Worm (Caenorhabditis elegans) whole organism, L4 larva: ENCODE data around the gene npr-22.
A peak's percentile ranks its signal among the peaks of the same experiment; 100 is the strongest.

Experiments used
- D1046.2 ChIP-seq: fragments of 200-800 bp; sonication (Bioruptor generic); IDR thresholded peaks from 2 replicates; pipeline ENCODE4 v1.3.6; 2022; ENCODE audit warnings: missing genetic modification characterization, missing compliant biosample characterization
- F49E8.2 ChIP-seq: sonication (generic microtip); optimal IDR thresholded peaks from 2 replicates; lab custom pipeline; 2016; ENCODE audit warnings: missing compliant biosample characterization, mild to moderate bottlenecking, missing genetic modification characterization, borderline replicate concordance
- T26A8.4 ChIP-seq: fragments of 200-800 bp; sonication (Bioruptor generic); IDR thresholded peaks from 2 replicates; pipeline ENCODE4 v1.3.6; 2022; ENCODE audit warnings: missing genetic modification characterization, missing compliant biosample characterization
- ZK337.2 ChIP-seq: fragments of 200-800 bp; sonication (Bioruptor generic); IDR thresholded peaks from 2 replicates; pipeline ENCODE4 v1.3.6; 2022; ENCODE audit warnings: missing genetic modification reagents, missing genetic modification characterization, missing compliant biosample characterization
- aha-1 ChIP-seq: fragments of 150-350 bp; peaks from one replicate; lab custom pipeline; 2014; ENCODE audit warnings: missing biosample characterization, missing genetic modification characterization
- ceh-20 ChIP-seq: fragments of 200-800 bp; sonication (Bioruptor generic); IDR thresholded peaks from 2 replicates; pipeline ENCODE4 v1.3.6; 2022; ENCODE audit warnings: missing genetic modification reagents, missing genetic modification characterization, missing compliant biosample characterization
- ceh-28 ChIP-seq: fragments of 150-350 bp; optimal IDR thresholded peaks from 2 replicates; lab custom pipeline; 2014; ENCODE audit warnings: missing biosample characterization, missing genetic modification reagents, missing genetic modification characterization
- ceh-44 ChIP-seq: fragments of 200-800 bp; sonication (Bioruptor generic); IDR thresholded peaks from 2 replicates; pipeline ENCODE4 v1.3.6; 2022; ENCODE audit warnings: missing genetic modification reagents, missing genetic modification characterization, missing compliant biosample characterization
- ceh-82 ChIP-seq: sonication (generic microtip); optimal IDR thresholded peaks from 2 replicates; lab custom pipeline; 2017; ENCODE audit warnings: missing biosample characterization, missing genetic modification characterization
- cey-2 ChIP-seq: sonication (generic microtip); optimal IDR thresholded peaks from 3 replicates; lab custom pipeline; 2017; ENCODE audit warnings: missing genetic modification characterization, mild to moderate bottlenecking, missing compliant biosample characterization, antibody characterized with exemption, borderline replicate concordance; ENCODE audit not compliant: insufficient read depth
- ctbp-1 ChIP-seq: fragments of 200-800 bp; sonication (Bioruptor generic); IDR thresholded peaks from 2 replicates; pipeline ENCODE4 v1.3.6; 2022; ENCODE audit warnings: missing genetic modification reagents, missing genetic modification characterization, missing compliant biosample characterization
- daf-12 ChIP-seq: fragments of 150-350 bp; optimal IDR thresholded peaks from 2 replicates; lab custom pipeline; 2014; ENCODE audit warnings: missing biosample characterization, missing genetic modification reagents, missing genetic modification characterization
- daf-16 ChIP-seq, 3 experiments: sonication (generic microtip); optimal IDR thresholded peaks; 2 replicates each; lab custom pipeline; 2016 to 2017; ENCODE audit warnings: missing genetic modification characterization in 3 of 3, missing genetic modification reagents in 3 of 3, mild to moderate bottlenecking in 2 of 3, missing compliant biosample characterization in 2 of 3, missing biosample characterization in 1 of 3, moderate library complexity in 1 of 3
- dmd-8 ChIP-seq: fragments of 200-800 bp; sonication (Bioruptor generic); IDR thresholded peaks from 2 replicates; pipeline ENCODE4 v1.3.6; 2022; ENCODE audit warnings: missing genetic modification characterization, missing compliant biosample characterization
- dpl-1 ChIP-seq: fragments of 150-350 bp; optimal IDR thresholded peaks from 2 replicates; lab custom pipeline; 2014; ENCODE audit warnings: missing biosample characterization, missing genetic modification reagents, missing genetic modification characterization
- gei-8 ChIP-seq: fragments of 200-800 bp; sonication (Bioruptor generic); optimal IDR thresholded peaks from 2 replicates; lab custom pipeline; 2018; ENCODE audit warnings: mild to moderate bottlenecking, missing genetic modification characterization, missing compliant biosample characterization
- hif-1 ChIP-seq, 2 experiments: sonication (generic microtip); optimal IDR thresholded peaks; 2 replicates each; lab custom pipeline; 2016 to 2017; ENCODE audit warnings: missing compliant biosample characterization in 2 of 2, missing genetic modification characterization in 2 of 2, missing genetic modification reagents in 2 of 2, missing genotype in 2 of 2, mild to moderate bottlenecking in 1 of 2
- hlh-11 ChIP-seq: fragments of 200-800 bp; sonication (Bioruptor generic); optimal IDR thresholded peaks from 2 replicates; lab custom pipeline; 2018; ENCODE audit warnings: mild to moderate bottlenecking, missing genetic modification characterization, missing compliant biosample characterization
- hlh-30 ChIP-seq: sonication (generic microtip); optimal IDR thresholded peaks from 2 replicates; lab custom pipeline; 2017; ENCODE audit warnings: antibody characterized with exemption, mild to moderate bottlenecking, missing genetic modification characterization, missing compliant biosample characterization; ENCODE audit not compliant: insufficient read depth
- lim-7 ChIP-seq: fragments of 200-800 bp; sonication (Bioruptor generic); IDR thresholded peaks from 2 replicates; pipeline ENCODE4 v1.3.6; 2022; ENCODE audit warnings: missing genetic modification characterization, missing compliant biosample characterization
- lin-1 ChIP-seq: fragments of 200-800 bp; sonication (Bioruptor generic); IDR thresholded peaks from 2 replicates; pipeline ENCODE4 v1.3.6; 2022; ENCODE audit warnings: missing genetic modification reagents, missing genetic modification characterization, missing compliant biosample characterization
- lin-29 ChIP-seq: fragments of 200-800 bp; sonication (Bioruptor generic); IDR thresholded peaks from 2 replicates; pipeline ENCODE4 v1.3.6; 2022; ENCODE audit warnings: missing genetic modification reagents, missing genetic modification characterization, missing compliant biosample characterization
- lin-38 ChIP-seq: fragments of 200-800 bp; sonication (Bioruptor generic); IDR thresholded peaks from 2 replicates; pipeline ENCODE4 v1.3.6; 2022; ENCODE audit warnings: missing genetic modification reagents, missing genetic modification characterization, missing compliant biosample characterization
- lin-39 ChIP-seq: fragments of 150-350 bp; optimal IDR thresholded peaks from 2 replicates; lab custom pipeline; 2014; ENCODE audit warnings: missing biosample characterization, missing genetic modification reagents, missing genetic modification characterization
- madf-9 ChIP-seq: fragments of 200-800 bp; sonication (Bioruptor generic); conservative IDR thresholded peaks from 2 replicates; pipeline ENCODE4 v1.3.6; 2022; ENCODE audit warnings: missing genetic modification reagents, missing genetic modification characterization, missing compliant biosample characterization
- mdl-1 ChIP-seq, 2 experiments: fragments of 150-350 bp in 1 of 2; sonication (generic microtip) in 1 of 2; optimal IDR thresholded peaks; 2 replicates each; lab custom pipeline; 2014 to 2017; ENCODE audit warnings: missing biosample characterization in 2 of 2, missing genetic modification characterization in 2 of 2
- mdt-29 ChIP-seq: fragments of 200-800 bp; sonication (Bioruptor generic); IDR thresholded peaks from 2 replicates; pipeline ENCODE4 v1.3.6; 2022; ENCODE audit warnings: missing genetic modification reagents, missing genetic modification characterization, missing compliant biosample characterization
- mep-1 ChIP-seq: fragments of 150-350 bp; sonication (generic microtip); optimal IDR thresholded peaks from 3 replicates; lab custom pipeline; 2014; ENCODE audit warnings: missing biosample characterization, missing genetic modification characterization
- mxl-2 ChIP-seq: fragments of 200-800 bp; sonication (Bioruptor generic); conservative IDR thresholded peaks from 2 replicates; pipeline ENCODE4 v1.3.6; 2022; ENCODE audit warnings: missing genetic modification reagents, missing genetic modification characterization, missing compliant biosample characterization
- mxl-3 ChIP-seq: fragments of 200-800 bp; sonication (Bioruptor generic); optimal IDR thresholded peaks from 2 replicates; lab custom pipeline; 2018; ENCODE audit warnings: mild to moderate bottlenecking, missing genetic modification characterization, missing compliant biosample characterization
- nhr-25 ChIP-seq: sonication (generic microtip); optimal IDR thresholded peaks from 2 replicates; lab custom pipeline; 2017; ENCODE audit warnings: missing genetic modification characterization, mild to moderate bottlenecking, missing compliant biosample characterization, antibody characterized with exemption, moderate library complexity, borderline replicate concordance; ENCODE audit not compliant: insufficient read depth
- nhr-28 ChIP-seq: fragments of 150-350 bp; optimal IDR thresholded peaks from 2 replicates; lab custom pipeline; 2014; ENCODE audit warnings: missing biosample characterization, missing genetic modification characterization
- pha-4 ChIP-seq, 2 experiments: fragments of 150-350 bp in 1 of 2; fragments of 200-800 bp in 1 of 2; sonication (Bioruptor generic) in 1 of 2; IDR thresholded peaks in 1 of 2; optimal IDR thresholded peaks in 1 of 2; 2 replicates each; pipeline versions ENCODE4 v1.3.6 to Lab custom; 2014 to 2022; ENCODE audit warnings: missing genetic modification characterization in 2 of 2, missing genetic modification reagents in 2 of 2, missing biosample characterization in 1 of 2, missing compliant biosample characterization in 1 of 2
- pqm-1 ChIP-seq: sonication (generic microtip); optimal IDR thresholded peaks from 2 replicates; lab custom pipeline; 2017; ENCODE audit warnings: missing biosample characterization, missing genetic modification characterization
- rbr-2 ChIP-seq: sonication (generic microtip); optimal IDR thresholded peaks from 2 replicates; lab custom pipeline; 2016; ENCODE audit warnings: missing genotype, missing genetic modification characterization, missing compliant biosample characterization
- set-16 ChIP-seq: fragments of 200-800 bp; sonication (Bioruptor generic); IDR thresholded peaks from 2 replicates; pipeline ENCODE4 v1.3.6; 2022; ENCODE audit warnings: missing genetic modification reagents, missing genetic modification characterization, missing compliant biosample characterization
- snpc-1.2 ChIP-seq: fragments of 200-800 bp; sonication (Bioruptor generic); IDR thresholded peaks from 2 replicates; pipeline ENCODE4 v1.3.6; 2022; ENCODE audit warnings: missing genetic modification reagents, missing genetic modification characterization, missing compliant biosample characterization
- snpc-4 ChIP-seq: fragments of 150-350 bp; optimal IDR thresholded peaks from 2 replicates; lab custom pipeline; 2014; ENCODE audit warnings: missing biosample characterization, missing genetic modification characterization
- spr-3 ChIP-seq: fragments of 200-800 bp; sonication (Bioruptor generic); optimal IDR thresholded peaks from 2 replicates; lab custom pipeline; 2018; ENCODE audit warnings: mild to moderate bottlenecking, missing genetic modification characterization, missing compliant biosample characterization
- unc-130 ChIP-seq: sonication (generic microtip); optimal IDR thresholded peaks from 2 replicates; lab custom pipeline; 2016; ENCODE audit warnings: missing genetic modification reagents, missing genetic modification characterization, missing compliant biosample characterization
- vab-7 ChIP-seq: fragments of 200-800 bp; sonication (Bioruptor generic); IDR thresholded peaks from 2 replicates; pipeline ENCODE4 v1.3.6; 2022; ENCODE audit warnings: missing genetic modification reagents, missing genetic modification characterization, missing compliant biosample characterization
- zfp-2 ChIP-seq: sonication (generic microtip); optimal IDR thresholded peaks from 2 replicates; lab custom pipeline; 2016; ENCODE audit warnings: mild to moderate bottlenecking, missing genetic modification characterization, missing compliant biosample characterization
- zfp-3 ChIP-seq: fragments of 200-800 bp; sonication (Bioruptor generic); conservative IDR thresholded peaks from 2 replicates; pipeline ENCODE4 v1.3.6; 2022; ENCODE audit warnings: missing genetic modification reagents, missing genetic modification characterization, missing compliant biosample characterization
- ztf-7 ChIP-seq: fragments of 150-350 bp; optimal IDR thresholded peaks from 2 replicates; lab custom pipeline; 2014; ENCODE audit warnings: missing biosample characterization, missing genetic modification characterization

npr-22 gene

ce11 chrIV:8534997-8535414 is 24.2 kb upstream of the npr-22 start (continued):
- TF ChIP-seq lin-29 (GFP tag; lab: Robert Waterston, UW) = no peak
- TF ChIP-seq hif-1 (tag; optimal IDR thresholded peaks at IDR 0.05; lab: Kevin White, UChicago) = peak in 1 of 2 experiments; percentile 54
- TF ChIP-seq T26A8.4 (GFP tag; lab: Robert Waterston, UW) = peak; percentile 19; the same call in 1 of the 2 replicates
- no peak for TF ChIP-seq zfp-2
- TF ChIP-seq F49E8.2 (tag; lab: Kevin White, UChicago) = no peak
- TF ChIP-seq mep-1 (tag; lab: Kevin White, UChicago) = peak; percentile 54
- peak; percentile 8 for TF ChIP-seq dpl-1 (GFP tag; lab: Kevin White, UChicago)
- TF ChIP-seq D1046.2 (GFP tag; lab: Robert Waterston, UW) = no peak
- TF ChIP-seq mdl-1 (tag; optimal IDR thresholded peaks at IDR 0.05; lab: Kevin White, UChicago) = peak; percentile 78 to 88
- TF ChIP-seq daf-16 (GFP tag; optimal IDR thresholded peaks at IDR 0.05; lab: Kevin White, UChicago) = peak in 1 of 2 experiments; percentile 28
- TF ChIP-seq daf-16 (tag; optimal IDR thresholded peaks at IDR 0.05; lab: Kevin White, UChicago) = peak; percentile 83
- TF ChIP-seq daf-12 (tag; lab: Kevin White, UChicago) = no peak
- peak; percentile 91 for TF ChIP-seq hlh-11 (tag; lab: Kevin White, UChicago)
- TF ChIP-seq mxl-3 (GFP tag; lab: Kevin White, UChicago) = peak; percentile 64
- TF ChIP-seq ztf-7 = no peak
- TF ChIP-seq snpc-1.2 (GFP tag; lab: Robert Waterston, UW) = no peak
- no peak for TF ChIP-seq dmd-8
- no peak for TF ChIP-seq ceh-82 (tag; lab: Kevin White, UChicago)
- TF ChIP-seq nhr-28 (tag; lab: Kevin White, UChicago) = peak; percentile 80
- peak; percentile 72 for TF ChIP-seq ceh-20 (GFP tag; lab: Robert Waterston, UW)
- TF ChIP-seq mxl-2 (GFP tag; lab: Robert Waterston, UW) = peak; percentile 80
- no peak for TF ChIP-seq set-16 (GFP tag; lab: Robert Waterston, UW)
- TF ChIP-seq hlh-30 (tag; lab: Kevin White, UChicago) = peak; percentile 92
- no peak for TF ChIP-seq ceh-44 (GFP tag; lab: Robert Waterston, UW)
- TF ChIP-seq pha-4 (GFP tag; IDR thresholded peaks at IDR 0.05; lab: Robert Waterston, UW) = no peak
- TF ChIP-seq pha-4 (tag; optimal IDR thresholded peaks at IDR 0.05; lab: Kevin White, UChicago) = no peak
- no peak for TF ChIP-seq spr-3
- TF ChIP-seq zfp-3 (GFP tag; lab: Robert Waterston, UW) = no peak
- no peak for TF ChIP-seq lin-39 (tag; lab: Kevin White, UChicago)
- peak; percentile 92 for TF ChIP-seq cey-2 (tag; lab: Kevin White, UChicago)
- no peak for TF ChIP-seq lim-7 (GFP tag; lab: Robert Waterston, UW)
- peak; percentile 8 for TF ChIP-seq gei-8 (GFP tag; lab: Kevin White, UChicago)

- TF ChIP-seq aha-1 (tag; lab: Kevin White, UChicago) (peak; percentile 94), lin-38 (GFP tag; lab: Robert Waterston, UW) (0 out of 2 replicates have a peak, but pooled peaks have one; percentile 6), daf-16 (GFP tag; optimal IDR thresholded peaks at IDR 0.05; lab: Kevin White, UChicago) (no peak), daf-16 (tag; optimal IDR thresholded peaks at IDR 0.05; lab: Kevin White, UChicago) (peak; percentile 20), pha-4 (GFP tag; IDR thresholded peaks at IDR 0.05; lab: Robert Waterston, UW) (no peak), pha-4 (tag; optimal IDR thresholded peaks at IDR 0.05; lab: Kevin White, UChicago) (no peak)
Observed at ce11 chrIV:8535946-8536345, 23.3 kb upstream of the npr-22 start.

ce11 chrIV:8538011-8538658 is 21.1 kb upstream of the npr-22 start:
- TF ChIP-seq ctbp-1 (GFP tag; lab: Robert Waterston, UW) = no peak
- no peak for TF ChIP-seq ceh-82 (tag; lab: Kevin White, UChicago)
- no peak for TF ChIP-seq vab-7 (GFP tag; lab: Robert Waterston, UW)
- TF ChIP-seq lin-39 (tag; lab: Kevin White, UChicago) = no peak
- 0 out of 2 replicates have a peak, but pooled peaks have one; percentile 33 for TF ChIP-seq ZK337.2 (GFP tag; lab: Robert Waterston, UW)
- TF ChIP-seq ztf-7 = no peak
- no peak for TF ChIP-seq ceh-28 (tag; lab: Kevin White, UChicago)
- no peak for TF ChIP-seq hlh-11 (tag; lab: Kevin White, UChicago)
- TF ChIP-seq pqm-1 (tag; lab: Kevin White, UChicago) = no peak
- TF ChIP-seq madf-9 (GFP tag; lab: Robert Waterston, UW) = no peak
- TF ChIP-seq snpc-4 (tag; lab: Kevin White, UChicago) = no peak
- TF ChIP-seq nhr-25 (tag; lab: Kevin White, UChicago) = no peak
- TF ChIP-seq mdt-29 (GFP tag; lab: Robert Waterston, UW) = no peak
- no peak for TF ChIP-seq unc-130
- no peak for TF ChIP-seq dmd-8
- TF ChIP-seq rbr-2 (tag; lab: Kevin White, UChicago) = no peak
- TF ChIP-seq lin-1 (GFP tag; lab: Robert Waterston, UW) = peak; percentile 56; the same call in 1 of the 2 replicates
